Worm (Caenorhabditis elegans) whole organism, midembryonic: ENCODE measurements around the gene tbc-18.
"Not testable (repeated sequence)": the region's sequence is repeated elsewhere in the genome, so short reads cannot be mapped to it uniquely, and the experiment has no call there.

Experiments
- T22C8.4 ChIP-seq: fragments of 200-800 bp; sonication (Bioruptor generic); IDR thresholded peaks from 2 replicates; pipeline ENCODE4 v1.3.6; 2022; ENCODE audit warnings: missing genetic modification characterization, missing compliant biosample characterization
- cog-1 ChIP-seq: sonication (generic microtip); optimal IDR thresholded peaks from 2 replicates; lab custom pipeline; 2016; ENCODE audit warnings: missing genetic modification characterization, missing compliant biosample characterization
- flt-1 ChIP-seq: fragments of 200-800 bp; sonication (Bioruptor generic); IDR thresholded peaks from 2 replicates; pipeline ENCODE4 v1.3.6; 2022; ENCODE audit warnings: missing genetic modification characterization, missing compliant biosample characterization
- klf-2 ChIP-seq: fragments of 200-800 bp; sonication (Bioruptor generic); conservative IDR thresholded peaks from 2 replicates; pipeline ENCODE4 v1.3.6; 2022; ENCODE audit warnings: missing genetic modification reagents, missing genetic modification characterization, missing compliant biosample characterization
- med-1 ChIP-seq: sonication (generic microtip); optimal IDR thresholded peaks from 2 replicates; lab custom pipeline; 2017; ENCODE audit warnings: missing genetic modification characterization, mild to moderate bottlenecking, missing compliant biosample characterization, antibody characterized with exemption, missing genetic modification reagents; ENCODE audit not compliant: insufficient read depth
- ref-1 ChIP-seq: fragments of 200-800 bp; sonication (Bioruptor generic); conservative IDR thresholded peaks from 2 replicates; pipeline ENCODE4 v1.3.6; 2022; ENCODE audit warnings: missing genetic modification reagents, missing genetic modification characterization, missing compliant biosample characterization
- tab-1 ChIP-seq: fragments of 200-800 bp; sonication (Bioruptor generic); IDR thresholded peaks from 2 replicates; pipeline ENCODE4 v1.3.6; 2022; ENCODE audit warnings: missing genetic modification characterization, missing compliant biosample characterization
- ztf-23 ChIP-seq: fragments of 200-800 bp; sonication (Bioruptor generic); IDR thresholded peaks from 2 replicates; pipeline ENCODE4 v1.3.6; 2022; ENCODE audit warnings: missing genetic modification reagents, missing genetic modification characterization, missing compliant biosample characterization
- ztf-29 ChIP-seq: fragments of 200-800 bp; sonication (Bioruptor generic); IDR thresholded peaks from 2 replicates; pipeline ENCODE4 v1.3.6; 2022; ENCODE audit warnings: missing genetic modification reagents, missing genetic modification characterization, missing compliant biosample characterization

tbc-18 gene

ce11 chrX:8404308-8405085 is 26.1 kb downstream of the tbc-18 start:
- TF ChIP-seq ref-1 (GFP tag; lab: Robert Waterston, UW): peak; percentile 98
- TF ChIP-seq ztf-29 (GFP tag; lab: Robert Waterston, UW): peak; percentile 99
- peak; percentile 95 for TF ChIP-seq klf-2 (GFP tag; lab: Robert Waterston, UW)
- peak; percentile 97 for TF ChIP-seq cog-1 (tag; lab: Kevin White, UChicago)
- peak; percentile 96 for TF ChIP-seq T22C8.4 (GFP tag; lab: Robert Waterston, UW)
- TF ChIP-seq flt-1 (GFP tag; lab: Robert Waterston, UW): peak; percentile 98
- TF ChIP-seq ztf-23: peak; percentile 98
- peak; percentile 82 for TF ChIP-seq med-1 (GFP tag; lab: Kevin White, UChicago)
- peak; percentile 99 for TF ChIP-seq tab-1

- no peak for TF ChIP-seq flt-1 (GFP tag; lab: Robert Waterston, UW)
- TF ChIP-seq tab-1: no peak
- TF ChIP-seq klf-2 (GFP tag; lab: Robert Waterston, UW): no peak
- TF ChIP-seq ref-1 (GFP tag; lab: Robert Waterston, UW): no peak
- no peak for TF ChIP-seq ztf-29 (GFP tag; lab: Robert Waterston, UW)
- no peak for TF ChIP-seq med-1 (GFP tag; lab: Kevin White, UChicago)
- TF ChIP-seq ztf-23: no peak
- no peak for TF ChIP-seq cog-1 (tag; lab: Kevin White, UChicago)
- TF ChIP-seq T22C8.4 (GFP tag; lab: Robert Waterston, UW): no peak
Measured at ce11 chrX:8406815-8407214, 28.5 kb downstream of the tbc-18 start.

ce11 chrX:8408267-8408666 is 29.9 kb downstream of the tbc-18 start, which contains the start of gene sulp-3:
Gene sulp-3, minus strand, starts transcription at chrX:8408367.
- no peak for TF ChIP-seq ztf-29 (GFP tag; lab: Robert Waterston, UW)
- TF ChIP-seq flt-1 (GFP tag; lab: Robert Waterston, UW): no peak
- no peak for TF ChIP-seq tab-1
- TF ChIP-seq cog-1 (tag; lab: Kevin White, UChicago): no peak
- TF ChIP-seq ztf-23: no peak
- no peak for TF ChIP-seq ref-1 (GFP tag; lab: Robert Waterston, UW)
- no peak for TF ChIP-seq klf-2 (GFP tag; lab: Robert Waterston, UW)
- TF ChIP-seq T22C8.4 (GFP tag; lab: Robert Waterston, UW): no peak

- TF ChIP-seq ztf-23; tab-1; ztf-29 (GFP tag; lab: Robert Waterston, UW): not testable (repeated sequence)
Measured at ce11 chrX:8410754-8411153, 32.4 kb downstream of the tbc-18 start, which contains the start of gene F08F1.9. Gene F08F1.9, minus strand, starts transcription at chrX:8410854.

ce11 chrX:8413130-8413529 is 34.8 kb downstream of the tbc-18 start, which contains the start of gene F08F1.4:
Gene F08F1.4, plus strand, starts transcription at chrX:8413430.
- TF ChIP-seq cog-1 (tag; lab: Kevin White, UChicago) (no peak), med-1 (GFP tag; lab: Kevin White, UChicago) (no peak), ztf-29 (GFP tag; lab: Robert Waterston, UW) (no peak), ref-1 (GFP tag; lab: Robert Waterston, UW) (no peak), ztf-23 (no peak), tab-1 (no peak)

ce11 chrX:8416819-8417218 is 38.5 kb downstream of the tbc-18 start, which contains the start of gene ced-8:
Gene ced-8, minus strand, starts transcription at chrX:8416919.
- no peak for TF ChIP-seq klf-2 (GFP tag; lab: Robert Waterston, UW)
- TF ChIP-seq T22C8.4 (GFP tag; lab: Robert Waterston, UW): no peak
- TF ChIP-seq ref-1 (GFP tag; lab: Robert Waterston, UW): no peak
- TF ChIP-seq ztf-23: no peak
- TF ChIP-seq cog-1 (tag; lab: Kevin White, UChicago): no peak
- TF ChIP-seq ztf-29 (GFP tag; lab: Robert Waterston, UW): no peak
- no peak for TF ChIP-seq flt-1 (GFP tag; lab: Robert Waterston, UW)
- TF ChIP-seq tab-1: no peak
- no peak for TF ChIP-seq med-1 (GFP tag; lab: Kevin White, UChicago)

ce11 chrX:8417727-8418126 is 39.4 kb downstream of the tbc-18 start:
- no peak for TF ChIP-seq tab-1
- no peak for TF ChIP-seq klf-2 (GFP tag; lab: Robert Waterston, UW)
- TF ChIP-seq T22C8.4 (GFP tag; lab: Robert Waterston, UW): no peak
- TF ChIP-seq ztf-29 (GFP tag; lab: Robert Waterston, UW): no peak
- no peak for TF ChIP-seq med-1 (GFP tag; lab: Kevin White, UChicago)
- TF ChIP-seq ref-1 (GFP tag; lab: Robert Waterston, UW): no peak
- TF ChIP-seq cog-1 (tag; lab: Kevin White, UChicago): no peak
- TF ChIP-seq flt-1 (GFP tag; lab: Robert Waterston, UW): no peak
- TF ChIP-seq ztf-23: no peak

ce11 chrX:8418382-8418781 is 40.0 kb downstream of the tbc-18 start, which contains the start of gene spp-13:
Gene spp-13, minus strand, starts transcription at chrX:8418524.
- TF ChIP-seq klf-2 (GFP tag; lab: Robert Waterston, UW) (no peak), T22C8.4 (GFP tag; lab: Robert Waterston, UW) (no peak), ztf-23 (no peak), med-1 (GFP tag; lab: Kevin White, UChicago) (no peak), flt-1 (GFP tag; lab: Robert Waterston, UW) (no peak), ztf-29 (GFP tag; lab: Robert Waterston, UW) (no peak), cog-1 (tag; lab: Kevin White, UChicago) (no peak)

ce11 chrX:8419252-8419651 is 40.9 kb downstream of the tbc-18 start:
- no peak for TF ChIP-seq med-1 (GFP tag; lab: Kevin White, UChicago)
- TF ChIP-seq klf-2 (GFP tag; lab: Robert Waterston, UW): no peak
- no peak for TF ChIP-seq flt-1 (GFP tag; lab: Robert Waterston, UW)
- no peak for TF ChIP-seq ztf-23
- TF ChIP-seq ref-1 (GFP tag; lab: Robert Waterston, UW): no peak
- TF ChIP-seq tab-1: no peak
- no peak for TF ChIP-seq cog-1 (tag; lab: Kevin White, UChicago)
